Worm (Caenorhabditis elegans): ENCODE measurements around the gene K02D10.3.

The K02D10.3 gene

ce11 chrIII:8801864-8802818, 30.4 kb upstream of the K02D10.3 start (continued):
- peak; percentile 80 for TF ChIP-seq mes-2 (tag; optimal IDR thresholded peaks at IDR 0.05; ENCODE audit: poor library complexity, severe bottlenecking)
- TF ChIP-seq daf-12 (tag; optimal IDR thresholded peaks at IDR 0.05), result no peak
- no peak for TF ChIP-seq ceh-62 (tag; optimal IDR thresholded peaks at IDR 0.05)
- TF ChIP-seq aha-1 (tag), result peak; percentile 100
- TF ChIP-seq set-16 (GFP tag; IDR thresholded peaks at IDR 0.05), result peak; percentile 77; the same call in 1 of the 2 replicates
- TF ChIP-seq tag-97 (GFP tag; IDR thresholded peaks at IDR 0.05), result no peak
- TF ChIP-seq hif-1 (tag; optimal IDR thresholded peaks at IDR 0.05), result peak; percentile 87 to 98
- TF ChIP-seq saeg-2 (GFP tag; IDR thresholded peaks at IDR 0.05), result peak; percentile 82
- peak; percentile 91 for TF ChIP-seq nhr-77 (tag; optimal IDR thresholded peaks at IDR 0.05)
- peak; percentile 34 for TF ChIP-seq lin-39 (tag; optimal IDR thresholded peaks at IDR 0.05)
- no peak for TF ChIP-seq ces-1 (GFP tag; optimal IDR thresholded peaks at IDR 0.05)
- no peak for TF ChIP-seq Y105C5A.15 (GFP tag; IDR thresholded peaks at IDR 0.05)
- TF ChIP-seq dmd-9 (GFP tag; IDR thresholded peaks at IDR 0.05), result no peak
- TF ChIP-seq mdt-29 (GFP tag; IDR thresholded peaks at IDR 0.05), result no peak
- peak; percentile 59 for TF ChIP-seq ztf-7 (tag; optimal IDR thresholded peaks at IDR 0.05)
- peak; percentile 58 for TF ChIP-seq dpl-1 (GFP tag; optimal IDR thresholded peaks at IDR 0.05)
- no peak for TF ChIP-seq aly-2 (tag; optimal IDR thresholded peaks at IDR 0.05)
- peak; percentile 95 for TF ChIP-seq rbr-2 (tag; optimal IDR thresholded peaks at IDR 0.05)
- TF ChIP-seq lin-1 (GFP tag; IDR thresholded peaks at IDR 0.05), result peak; percentile 75; the same call in 1 of the 2 replicates
- TF ChIP-seq pqm-1 (tag; optimal IDR thresholded peaks at IDR 0.05), result peak; percentile 37
- peak; percentile 98 for TF ChIP-seq hlh-30 (tag; optimal IDR thresholded peaks at IDR 0.05; ENCODE audit: insufficient read depth)
- TF ChIP-seq nhr-76 (tag; optimal IDR thresholded peaks at IDR 0.05), result no peak
- peak; percentile 92 for TF ChIP-seq egl-27 (tag; optimal IDR thresholded peaks at IDR 0.05)
- no peak for TF ChIP-seq unc-39 (tag; optimal IDR thresholded peaks at IDR 0.05)
- TF ChIP-seq fkh-10 (GFP tag; optimal IDR thresholded peaks at IDR 0.05), result peak; percentile 90
- peak; percentile 82 for TF ChIP-seq mxl-2 (GFP tag; conservative IDR thresholded peaks at IDR 0.05)
- peak; percentile 81 for TF ChIP-seq pha-4 (GFP tag; IDR thresholded peaks at IDR 0.05)
- peak; percentile 86 for TF ChIP-seq pha-4 (tag; optimal IDR thresholded peaks at IDR 0.05)
- peak; percentile 42 for TF ChIP-seq ama-1 (optimal IDR thresholded peaks at IDR 0.05)
- no peak for TF ChIP-seq vab-7 (GFP tag; IDR thresholded peaks at IDR 0.05)

- TF ChIP-seq aha-1 (tag) (peak; percentile 94), unc-62 (GFP tag; optimal IDR thresholded peaks at IDR 0.05 in 1 of 2) (peak in 1 of 2 experiments; percentile 40), unc-62 (tag; optimal IDR thresholded peaks at IDR 0.05) (no peak), set-16 (GFP tag; IDR thresholded peaks at IDR 0.05) (peak; percentile 78; the same call in 1 of the 2 replicates), zag-1 (tag; optimal IDR thresholded peaks at IDR 0.05) (no peak), mxl-2 (GFP tag; conservative IDR thresholded peaks at IDR 0.05) (0 out of 2 replicates have a peak, but pooled peaks have one; percentile 39)
Measured at ce11 chrIII:8801352-8801863, 29.7 kb upstream of the K02D10.3 start.

- TF ChIP-seq nhr-6 (tag; optimal IDR thresholded peaks at IDR 0.05) (peak; percentile 37), mes-2 (tag; optimal IDR thresholded peaks at IDR 0.05; ENCODE audit: poor library complexity, severe bottlenecking) (peak; percentile 18), F44E2.7 (GFP tag; IDR thresholded peaks at IDR 0.05) (no peak), daf-8 (GFP tag; IDR thresholded peaks at IDR 0.05) (no peak), mep-1 (tag; optimal IDR thresholded peaks at IDR 0.05) (no peak), nhr-102 (tag; optimal IDR thresholded peaks at IDR 0.05) (no peak), nhr-25 (tag; optimal IDR thresholded peaks at IDR 0.05; ENCODE audit: borderline replicate concordance, insufficient read depth) (peak; percentile 17), dmd-6 (GFP tag; IDR thresholded peaks at IDR 0.05) (0 out of 2 replicates have a peak, but pooled peaks have one; percentile 7), sdz-12 (GFP tag; optimal IDR thresholded peaks at IDR 0.05) (no peak), lir-3 (tag; optimal IDR thresholded peaks at IDR 0.05) (no peak), F49E8.2 (tag; optimal IDR thresholded peaks at IDR 0.05; ENCODE audit: borderline replicate concordance) (no peak), nhr-28 (tag; optimal IDR thresholded peaks at IDR 0.05) (peak; percentile 56)
Measured at ce11 chrIII:8800796-8801083, 29.0 kb upstream of the K02D10.3 start.

Data from whole organism, L4 larva.